Worm (Caenorhabditis elegans): ENCODE data around the gene wbp-2.

Gene wbp-2

DNA sequence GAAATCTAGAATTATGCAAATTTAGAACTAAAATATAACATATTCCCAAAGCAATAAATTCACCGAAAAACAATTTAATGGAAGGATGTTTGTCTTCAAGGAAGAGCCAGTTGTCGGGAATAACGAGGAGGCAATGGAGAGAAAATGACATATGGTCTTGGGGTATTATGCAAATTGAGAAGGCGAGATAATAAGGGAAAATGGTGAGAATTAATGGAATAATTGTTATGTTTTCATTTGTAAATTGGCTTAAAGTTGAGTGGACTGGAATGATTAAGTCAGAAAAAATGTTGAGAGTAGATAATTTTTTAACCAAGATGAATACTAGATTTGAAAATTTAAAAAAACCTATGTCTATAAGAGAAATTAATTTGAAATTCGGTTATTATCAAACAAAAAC, 24.7 kb upstream of the wbp-2 start:
- TF ChIP-seq pha-4 (tag; optimal IDR thresholded peaks at IDR 0.05) (no peak), fkh-2 (tag; optimal IDR thresholded peaks at IDR 0.05) (no peak), elt-3 (tag; optimal IDR thresholded peaks at IDR 0.05) (no peak), lsy-12 (tag; optimal IDR thresholded peaks at IDR 0.05) (no peak), elt-1 (tag; optimal IDR thresholded peaks at IDR 0.05) (no peak), R02D3.7 (tag; optimal IDR thresholded peaks at IDR 0.05) (no peak), ceh-16 (tag; optimal IDR thresholded peaks at IDR 0.05) (no peak), fkh-10 (GFP tag; optimal IDR thresholded peaks at IDR 0.05) (no peak), ama-1 (optimal IDR thresholded peaks at IDR 0.05) (no peak), nfya-1 (tag; optimal IDR thresholded peaks at IDR 0.05; ENCODE audit: insufficient read depth) (no peak), nhr-11 (tag; optimal IDR thresholded peaks at IDR 0.05) (no peak), skn-1 (tag; optimal IDR thresholded peaks at IDR 0.05) (no peak), hmg-11 (tag; optimal IDR thresholded peaks at IDR 0.05) (no peak), lin-15B (tag; optimal IDR thresholded peaks at IDR 0.05) (no peak), zag-1 (tag; optimal IDR thresholded peaks at IDR 0.05) (no peak), daf-12 (tag; optimal IDR thresholded peaks at IDR 0.05) (no peak)

ce11 chrII:9305575-9305974, 24.0 kb upstream of the wbp-2 start:
- no peak for TF ChIP-seq hmg-11 (tag; optimal IDR thresholded peaks at IDR 0.05)
- TF ChIP-seq fkh-10 (GFP tag; optimal IDR thresholded peaks at IDR 0.05): peak; percentile 11
- TF ChIP-seq lin-39 (tag; optimal IDR thresholded peaks at IDR 0.05): peak; percentile 48
- no peak for TF ChIP-seq nhr-237 (tag; optimal IDR thresholded peaks at IDR 0.05)
- TF ChIP-seq lin-15B (tag; optimal IDR thresholded peaks at IDR 0.05): no peak
- TF ChIP-seq ZK546.5 (tag; optimal IDR thresholded peaks at IDR 0.05): no peak
- no peak for TF ChIP-seq snpc-4 (tag; optimal IDR thresholded peaks at IDR 0.05)
- TF ChIP-seq ztf-11 (tag; optimal IDR thresholded peaks at IDR 0.05): no peak
- TF ChIP-seq fos-1 (tag; optimal IDR thresholded peaks at IDR 0.05): no peak
- no peak for TF ChIP-seq nhr-28 (tag; optimal IDR thresholded peaks at IDR 0.05)
- no peak for TF ChIP-seq nhr-67 (tag; optimal IDR thresholded peaks at IDR 0.05)
- no peak for TF ChIP-seq nfya-1 (tag; optimal IDR thresholded peaks at IDR 0.05; ENCODE audit: insufficient read depth)
- TF ChIP-seq unc-39 (tag; optimal IDR thresholded peaks at IDR 0.05): no peak

- peak; percentile 94 for TF ChIP-seq lin-39 (tag; optimal IDR thresholded peaks at IDR 0.05)
- peak; percentile 67 for TF ChIP-seq unc-62 (GFP tag; optimal IDR thresholded peaks at IDR 0.05)
- TF ChIP-seq nfya-1 (tag; optimal IDR thresholded peaks at IDR 0.05; ENCODE audit: insufficient read depth): peak; percentile 79
- TF ChIP-seq elt-3 (tag; optimal IDR thresholded peaks at IDR 0.05): no peak
These were observed 22.7 kb upstream of the wbp-2 start for ce11 chrII:9306835-9307234.

ce11 chrII:9308614-9309046, 20.9 kb upstream of the wbp-2 start:
- TF ChIP-seq tbx-2 (tag; optimal IDR thresholded peaks at IDR 0.05): no peak
- no peak for TF ChIP-seq ceh-16 (tag; optimal IDR thresholded peaks at IDR 0.05)
- TF ChIP-seq nfya-1 (tag; optimal IDR thresholded peaks at IDR 0.05; ENCODE audit: insufficient read depth): peak; percentile 2
- no peak for TF ChIP-seq jun-1 (tag; optimal IDR thresholded peaks at IDR 0.05)
- TF ChIP-seq hmg-11 (tag; optimal IDR thresholded peaks at IDR 0.05): no peak
- no peak for TF ChIP-seq nhr-43 (tag; optimal IDR thresholded peaks at IDR 0.05; ENCODE audit: poor library complexity, severe bottlenecking)
- TF ChIP-seq ceh-9 (tag; optimal IDR thresholded peaks at IDR 0.05): no peak
- no peak for TF ChIP-seq skn-1 (tag; optimal IDR thresholded peaks at IDR 0.05)
- TF ChIP-seq aly-2 (tag; optimal IDR thresholded peaks at IDR 0.05): no peak
- no peak for TF ChIP-seq ceh-28 (tag; optimal IDR thresholded peaks at IDR 0.05)
- TF ChIP-seq fkh-2 (tag; optimal IDR thresholded peaks at IDR 0.05): no peak
- no peak for TF ChIP-seq fos-1 (tag; optimal IDR thresholded peaks at IDR 0.05)
- peak; percentile 34 for TF ChIP-seq egl-5 (tag; optimal IDR thresholded peaks at IDR 0.05)
- TF ChIP-seq ZK546.5 (tag; optimal IDR thresholded peaks at IDR 0.05): no peak

ce11 chrII:9310204-9310603, 19.4 kb upstream of the wbp-2 start, which contains the start of gene cam-1:
Gene cam-1, minus strand, starts transcription at chrII:9310304.
- TF ChIP-seq nhr-25 (tag; optimal IDR thresholded peaks at IDR 0.05): no peak
- no peak for TF ChIP-seq eor-1 (tag; optimal IDR thresholded peaks at IDR 0.05)
- TF ChIP-seq lsy-12 (tag; optimal IDR thresholded peaks at IDR 0.05): no peak
- TF ChIP-seq nhr-77 (tag; optimal IDR thresholded peaks at IDR 0.05): no peak

Data from whole organism, L3 larva.